Worm (Caenorhabditis elegans) whole organism, L2 larva: ENCODE measurements around the gene srh-223.
A peak's percentile ranks its signal among the peaks of the same experiment; 100 is the strongest.

Source experiments
- R02D3.7 ChIP-seq: fragments of 150-350 bp; optimal IDR thresholded peaks from 2 replicates; lab custom pipeline; 2014; ENCODE audit warnings: missing biosample characterization, missing genetic modification characterization
- lin-13 ChIP-seq: fragments of 150-350 bp; optimal IDR thresholded peaks from 2 replicates; lab custom pipeline; 2014; ENCODE audit warnings: missing biosample characterization, missing genetic modification reagents, missing genetic modification characterization
- nhr-12 ChIP-seq: fragments of 150-350 bp; optimal IDR thresholded peaks from 2 replicates; lab custom pipeline; 2014; ENCODE audit warnings: missing biosample characterization, missing genetic modification characterization
- nhr-237 ChIP-seq: fragments of 150-350 bp; optimal IDR thresholded peaks from 2 replicates; lab custom pipeline; 2014; ENCODE audit warnings: missing biosample characterization, missing genetic modification characterization
- nhr-77 ChIP-seq: fragments of 150-350 bp; optimal IDR thresholded peaks from 2 replicates; lab custom pipeline; 2014; ENCODE audit warnings: missing biosample characterization, missing genetic modification characterization
- skn-1 ChIP-seq: sonication (generic microtip); optimal IDR thresholded peaks from 2 replicates; lab custom pipeline; 2017; ENCODE audit warnings: missing biosample characterization, missing genetic modification characterization
- unc-39 ChIP-seq: fragments of 150-350 bp; optimal IDR thresholded peaks from 2 replicates; lab custom pipeline; 2014; ENCODE audit warnings: missing biosample characterization, missing genetic modification characterization
- ztf-11 ChIP-seq: sonication (generic microtip); optimal IDR thresholded peaks from 2 replicates; lab custom pipeline; 2017; ENCODE audit warnings: missing biosample characterization, missing genetic modification characterization

ce11 chrIV:4019836-4020235 lies 38.1 kb downstream of the srh-223 start:
- TF ChIP-seq nhr-12 (no peak), unc-39 (tag; lab: Kevin White, UChicago) (no peak), skn-1 (no peak), ztf-11 (tag; lab: Kevin White, UChicago) (no peak), R02D3.7 (tag; lab: Kevin White, UChicago) (no peak), nhr-77 (tag; lab: Kevin White, UChicago) (no peak), lin-13 (GFP tag; lab: Kevin White, UChicago) (peak; percentile 21), nhr-237 (no peak)
